Worm (Caenorhabditis elegans) whole organism, young adult: ENCODE data around the gene ech-6.

Source experiments
- B0035.1 ChIP-seq: sonication (generic microtip); optimal IDR thresholded peaks from 2 replicates; lab custom pipeline; 2016; ENCODE audit warnings: missing genetic modification characterization, mild to moderate bottlenecking, missing compliant biosample characterization, missing genotype, missing genetic modification reagents
- B0261.1 ChIP-seq: sonication (generic microtip); optimal IDR thresholded peaks from 2 replicates; lab custom pipeline; 2016; ENCODE audit warnings: mild to moderate bottlenecking, missing genetic modification characterization, moderate library complexity, missing compliant biosample characterization
- C17E4.6 ChIP-seq: fragments of 200-800 bp; sonication (Bioruptor generic); IDR thresholded peaks from 2 replicates; pipeline ENCODE4 v1.3.6; 2022; ENCODE audit warnings: missing genetic modification reagents, missing genetic modification characterization, missing compliant biosample characterization
- F22D6.2 ChIP-seq: sonication (generic microtip); optimal IDR thresholded peaks from 2 replicates; lab custom pipeline; 2016; ENCODE audit warnings: mild to moderate bottlenecking, missing genetic modification characterization, missing compliant biosample characterization
- F23B12.7 ChIP-seq: sonication (generic microtip); optimal IDR thresholded peaks from 2 replicates; lab custom pipeline; 2017; ENCODE audit warnings: missing genetic modification characterization, mild to moderate bottlenecking, missing compliant biosample characterization, antibody characterized with exemption, moderate library complexity; ENCODE audit not compliant: insufficient read depth
- F33H1.4 ChIP-seq: fragments of 200-800 bp; sonication (Bioruptor generic); IDR thresholded peaks from 2 replicates; pipeline ENCODE4 v1.3.6; 2022; ENCODE audit warnings: missing genetic modification reagents, missing genetic modification characterization, missing compliant biosample characterization
- F49E8.2 ChIP-seq: sonication (generic microtip); optimal IDR thresholded peaks from 3 replicates; lab custom pipeline; 2017; ENCODE audit warnings: missing genetic modification characterization, mild to moderate bottlenecking, missing compliant biosample characterization, antibody characterized with exemption, moderate library complexity; ENCODE audit not compliant: insufficient read depth
- F52B5.7 ChIP-seq: sonication (generic microtip); optimal IDR thresholded peaks from 2 replicates; lab custom pipeline; 2016; ENCODE audit warnings: mild to moderate bottlenecking, missing genetic modification characterization, missing compliant biosample characterization
- T07F8.4 ChIP-seq: sonication (generic microtip); optimal IDR thresholded peaks from 2 replicates; lab custom pipeline; 2016; ENCODE audit warnings: mild to moderate bottlenecking, missing genetic modification characterization, moderate library complexity, missing compliant biosample characterization
- Y53G8AR.9 ChIP-seq: fragments of 200-800 bp; sonication (Bioruptor generic); conservative IDR thresholded peaks from 2 replicates; pipeline ENCODE4 v1.3.6; 2022; ENCODE audit warnings: missing genetic modification reagents, missing genetic modification characterization, missing compliant biosample characterization
- Y79H2A.3 ChIP-seq: fragments of 200-800 bp; sonication (Bioruptor generic); conservative IDR thresholded peaks from 2 replicates; pipeline ENCODE4 v1.3.6; 2022; ENCODE audit warnings: missing genetic modification reagents, missing genetic modification characterization, missing compliant biosample characterization
- ama-1 ChIP-seq, 3 experiments: fragments of 150-350 bp in 1 of 3; sonication (generic microtip) in 2 of 3; optimal IDR thresholded peaks; 2 replicates each; lab custom pipeline; 2014 to 2018; ENCODE audit warnings: missing biosample characterization in 2 of 3, missing genetic modification characterization in 2 of 3, missing genetic modification reagents in 2 of 3
- aptf-3 ChIP-seq: fragments of 200-800 bp; sonication (Bioruptor generic); IDR thresholded peaks from 2 replicates; pipeline ENCODE4 v1.3.6; 2022; ENCODE audit warnings: missing genetic modification characterization, missing compliant biosample characterization
- atf-7 ChIP-seq: sonication (generic microtip); optimal IDR thresholded peaks from 2 replicates; lab custom pipeline; 2017; ENCODE audit warnings: mild to moderate bottlenecking, missing genetic modification characterization, missing compliant biosample characterization
- athp-1 ChIP-seq: sonication (generic microtip); optimal IDR thresholded peaks from 2 replicates; lab custom pipeline; 2017; ENCODE audit warnings: mild to moderate bottlenecking, missing genetic modification characterization, missing compliant biosample characterization
- attf-5 ChIP-seq: fragments of 200-800 bp; sonication (Bioruptor generic); optimal IDR thresholded peaks from 2 replicates; lab custom pipeline; 2018; ENCODE audit warnings: mild to moderate bottlenecking, missing genetic modification characterization, missing compliant biosample characterization
- bed-2 ChIP-seq: fragments of 200-800 bp; sonication (Bioruptor generic); IDR thresholded peaks from 2 replicates; pipeline ENCODE4 v1.3.6; 2022; ENCODE audit warnings: missing genetic modification reagents, missing genetic modification characterization, missing compliant biosample characterization
- cebp-2 ChIP-seq: fragments of 200-800 bp; sonication (Bioruptor generic); IDR thresholded peaks from 2 replicates; pipeline ENCODE4 v1.3.6; 2022; ENCODE audit warnings: missing genetic modification characterization, missing compliant biosample characterization
- ceh-58 ChIP-seq: fragments of 200-800 bp; sonication (Bioruptor generic); IDR thresholded peaks from 2 replicates; pipeline ENCODE4 v1.3.6; 2022; ENCODE audit warnings: missing genetic modification characterization, missing compliant biosample characterization
- chd-7 ChIP-seq: sonication (generic microtip); optimal IDR thresholded peaks from 2 replicates; lab custom pipeline; 2016; ENCODE audit warnings: mild to moderate bottlenecking, missing genetic modification characterization, moderate library complexity, missing compliant biosample characterization
- dox-1 ChIP-seq: fragments of 200-800 bp; sonication (Bioruptor generic); IDR thresholded peaks from 2 replicates; pipeline ENCODE4 v1.3.6; 2022; ENCODE audit warnings: missing genetic modification reagents, missing genetic modification characterization, missing compliant biosample characterization
- dpff-1 ChIP-seq: sonication (generic microtip); optimal IDR thresholded peaks from 2 replicates; lab custom pipeline; 2017; ENCODE audit warnings: mild to moderate bottlenecking, missing genetic modification characterization, missing compliant biosample characterization
- dpl-1 ChIP-seq: fragments of 150-350 bp; optimal IDR thresholded peaks from 2 replicates; lab custom pipeline; 2014; ENCODE audit warnings: missing biosample characterization, missing genetic modification reagents, missing genetic modification characterization
- egl-18 ChIP-seq: fragments of 200-800 bp; sonication (Bioruptor generic); IDR thresholded peaks from 2 replicates; pipeline ENCODE4 v1.3.6; 2022; ENCODE audit warnings: missing genetic modification reagents, missing genetic modification characterization, missing compliant biosample characterization
- fkh-3 ChIP-seq: sonication (generic microtip); optimal IDR thresholded peaks from 2 replicates; lab custom pipeline; 2016; ENCODE audit warnings: mild to moderate bottlenecking, missing genetic modification characterization, missing compliant biosample characterization
- him-1 ChIP-seq: sonication (generic microtip); optimal IDR thresholded peaks from 2 replicates; lab custom pipeline; 2016; ENCODE audit warnings: missing genotype, missing genetic modification reagents, missing genetic modification characterization, missing compliant biosample characterization
- hmg-1.2 ChIP-seq: fragments of 200-800 bp; sonication (Bioruptor generic); IDR thresholded peaks from 2 replicates; pipeline ENCODE4 v1.3.6; 2022; ENCODE audit warnings: missing genetic modification reagents, missing genetic modification characterization, missing compliant biosample characterization
- hmg-20 ChIP-seq: fragments of 200-800 bp; sonication (Bioruptor generic); IDR thresholded peaks from 2 replicates; pipeline ENCODE4 v1.3.6; 2022; ENCODE audit warnings: missing genetic modification reagents, missing genetic modification characterization, missing compliant biosample characterization
- hsf-1 ChIP-seq: fragments of 200-800 bp; sonication (Bioruptor generic); IDR thresholded peaks from 2 replicates; pipeline ENCODE4 v1.3.6; 2022; ENCODE audit warnings: missing genetic modification reagents, missing genetic modification characterization, missing compliant biosample characterization
- let-526 ChIP-seq: fragments of 200-800 bp; sonication (Bioruptor generic); IDR thresholded peaks from 2 replicates; pipeline ENCODE4 v1.3.6; 2022; ENCODE audit warnings: missing genetic modification reagents, missing genetic modification characterization, missing compliant biosample characterization
- lin-26 ChIP-seq: fragments of 200-800 bp; sonication (Bioruptor generic); IDR thresholded peaks from 2 replicates; pipeline ENCODE4 v1.3.6; 2022; ENCODE audit warnings: missing genetic modification reagents, missing genetic modification characterization, missing compliant biosample characterization
- lin-40 ChIP-seq: sonication (generic microtip); optimal IDR thresholded peaks from 2 replicates; lab custom pipeline; 2016; ENCODE audit warnings: missing genetic modification characterization, mild to moderate bottlenecking, missing compliant biosample characterization, missing genotype, missing genetic modification reagents
- madf-10 ChIP-seq: sonication (generic microtip); optimal IDR thresholded peaks from 2 replicates; lab custom pipeline; 2016; ENCODE audit warnings: mild to moderate bottlenecking, missing genetic modification characterization, missing compliant biosample characterization
- madf-3 ChIP-seq: fragments of 200-800 bp; sonication (Bioruptor generic); IDR thresholded peaks from 2 replicates; pipeline ENCODE4 v1.3.6; 2022; ENCODE audit warnings: missing genetic modification reagents, missing genetic modification characterization, missing compliant biosample characterization
- mes-4 ChIP-seq: sonication (generic microtip); optimal IDR thresholded peaks from 2 replicates; lab custom pipeline; 2016; ENCODE audit warnings: missing genotype, missing genetic modification characterization, missing compliant biosample characterization
- nfya-1 ChIP-seq: sonication (generic microtip); optimal IDR thresholded peaks from 2 replicates; lab custom pipeline; 2017; ENCODE audit warnings: antibody characterized with exemption, missing compliant biosample characterization, missing genetic modification characterization, borderline replicate concordance; ENCODE audit not compliant: insufficient read depth
- nfya-2 ChIP-seq: fragments of 200-800 bp; sonication (Bioruptor generic); IDR thresholded peaks from 2 replicates; pipeline ENCODE4 v1.3.6; 2022; ENCODE audit warnings: missing genetic modification reagents, missing genetic modification characterization, missing compliant biosample characterization
- nfyb-1 ChIP-seq: fragments of 200-800 bp; sonication (Bioruptor generic); IDR thresholded peaks from 2 replicates; pipeline ENCODE4 v1.3.6; 2022; ENCODE audit warnings: missing genetic modification reagents, missing genetic modification characterization, missing compliant biosample characterization
- nhr-179 ChIP-seq: sonication (generic microtip); optimal IDR thresholded peaks from 2 replicates; lab custom pipeline; 2016; ENCODE audit warnings: mild to moderate bottlenecking, missing genetic modification characterization, missing compliant biosample characterization
- nhr-80 ChIP-seq: sonication (generic microtip); optimal IDR thresholded peaks from 2 replicates; lab custom pipeline; 2016; ENCODE audit warnings: missing genetic modification characterization, missing compliant biosample characterization
- pha-4 ChIP-seq: fragments of 150-350 bp; sonication (generic microtip); optimal IDR thresholded peaks from 2 replicates; lab custom pipeline; 2014; ENCODE audit warnings: missing biosample characterization, missing genetic modification reagents, missing genetic modification characterization
- rec-8 ChIP-seq, 2 experiments: sonication (generic microtip); optimal IDR thresholded peaks; 2 replicates each; lab custom pipeline; 2016; ENCODE audit warnings: mild to moderate bottlenecking in 2 of 2, missing genetic modification characterization in 2 of 2, missing genetic modification reagents in 2 of 2, missing genotype in 2 of 2, missing biosample characterization in 1 of 2, missing compliant biosample characterization in 1 of 2, moderate library complexity in 1 of 2
- repo-1 ChIP-seq: sonication (generic microtip); optimal IDR thresholded peaks from 2 replicates; lab custom pipeline; 2017; ENCODE audit warnings: mild to moderate bottlenecking, missing genetic modification characterization, missing compliant biosample characterization
- sdz-38 ChIP-seq: sonication (generic microtip); optimal IDR thresholded peaks from 2 replicates; lab custom pipeline; 2016; ENCODE audit warnings: missing genotype, missing genetic modification characterization, missing compliant biosample characterization
- snpc-1.1 ChIP-seq: sonication (generic microtip); optimal IDR thresholded peaks from 2 replicates; lab custom pipeline; 2017; ENCODE audit warnings: missing genetic modification characterization, mild to moderate bottlenecking, missing compliant biosample characterization, antibody characterized with exemption, moderate library complexity, missing genotype, missing genetic modification reagents; ENCODE audit not compliant: insufficient read depth
- sptf-2 ChIP-seq: fragments of 200-800 bp; sonication (Bioruptor generic); optimal IDR thresholded peaks from 2 replicates; lab custom pipeline; 2018; ENCODE audit warnings: mild to moderate bottlenecking, missing genetic modification characterization, missing compliant biosample characterization
- zim-3 ChIP-seq: sonication (generic microtip); optimal IDR thresholded peaks from 2 replicates; lab custom pipeline; 2017; ENCODE audit warnings: mild to moderate bottlenecking, missing genetic modification characterization, moderate library complexity, missing compliant biosample characterization
- ztf-26 ChIP-seq: sonication (generic microtip); optimal IDR thresholded peaks from 2 replicates; lab custom pipeline; 2017; ENCODE audit warnings: missing genetic modification characterization, missing compliant biosample characterization

The ech-6 gene

ce11 chrIII:9780665-9781304 is 28.1 kb upstream of the ech-6 start, which contains the start of gene vha-1 (continued):
- TF ChIP-seq snpc-1.1 (tag; lab: Kevin White, UChicago) (no peak), chd-7 (tag; lab: Kevin White, UChicago) (no peak), attf-5 (GFP tag; lab: Kevin White, UChicago) (peak; percentile 95), madf-3 (GFP tag; lab: Robert Waterston, UW) (peak; percentile 100), cebp-2 (no peak), hmg-20 (GFP tag; lab: Robert Waterston, UW) (no peak), aptf-3 (GFP tag; lab: Robert Waterston, UW) (no peak), Y79H2A.3 (GFP tag; lab: Robert Waterston, UW) (no peak), sdz-38 (no peak), mes-4 (tag; lab: Kevin White, UChicago) (no peak), madf-10 (peak; percentile 52), hmg-1.2 (GFP tag; lab: Robert Waterston, UW) (peak; percentile 41; the same call in 1 of the 2 replicates), atf-7 (tag; lab: Kevin White, UChicago) (peak; percentile 8), nfya-1 (tag; lab: Kevin White, UChicago) (no peak), B0035.1 (tag; lab: Kevin White, UChicago) (no peak), zim-3 (tag; lab: Kevin White, UChicago) (no peak), rec-8 (tag; optimal IDR thresholded peaks at IDR 0.05; lab: Kevin White, UChicago) (no peak), ceh-58 (GFP tag; lab: Robert Waterston, UW) (no peak), repo-1 (tag; lab: Kevin White, UChicago) (no peak), F49E8.2 (peak; percentile 30), F22D6.2 (tag; lab: Kevin White, UChicago) (no peak), pha-4 (tag; lab: Kevin White, UChicago) (peak; percentile 92), him-1 (tag; lab: Kevin White, UChicago) (no peak), ama-1 (optimal IDR thresholded peaks at IDR 0.05; lab: Kevin White, UChicago) (peak; percentile 55), ama-1 (GFP tag; optimal IDR thresholded peaks at IDR 0.05; lab: Kevin White, UChicago) (peak in 1 of 2 experiments; percentile 4), T07F8.4 (tag; lab: Kevin White, UChicago) (no peak), B0261.1 (tag; lab: Kevin White, UChicago) (no peak), Y53G8AR.9 (peak; percentile 63), athp-1 (tag; lab: Kevin White, UChicago) (peak; percentile 61), lin-26 (GFP tag; lab: Robert Waterston, UW) (peak; percentile 75), nhr-80 (tag; lab: Kevin White, UChicago) (peak; percentile 98), egl-18 (GFP tag; lab: Robert Waterston, UW) (no peak), F33H1.4 (GFP tag; lab: Robert Waterston, UW) (peak; percentile 34), hsf-1 (no peak), F23B12.7 (tag; lab: Kevin White, UChicago) (peak; percentile 54), nhr-179 (no peak), ztf-26 (tag; lab: Kevin White, UChicago) (peak; percentile 67), F52B5.7 (tag; lab: Kevin White, UChicago) (no peak), dpl-1 (GFP tag; lab: Kevin White, UChicago) (no peak), lin-40 (peak; percentile 76), nfyb-1 (GFP tag; lab: Robert Waterston, UW) (peak; percentile 67; the same call in 1 of the 2 replicates), let-526 (GFP tag; lab: Robert Waterston, UW) (no peak), C17E4.6 (no peak), nfya-2 (GFP tag; lab: Robert Waterston, UW) (no peak), bed-2 (GFP tag; lab: Robert Waterston, UW) (no peak), dox-1 (GFP tag; lab: Robert Waterston, UW) (peak; percentile 88), dpff-1 (tag; lab: Kevin White, UChicago) (no peak), sptf-2 (GFP tag; lab: Kevin White, UChicago) (no peak), fkh-3 (tag; lab: Kevin White, UChicago) (no peak)
